Worm (Caenorhabditis elegans): ENCODE measurements around the gene flp-15.

DNA sequence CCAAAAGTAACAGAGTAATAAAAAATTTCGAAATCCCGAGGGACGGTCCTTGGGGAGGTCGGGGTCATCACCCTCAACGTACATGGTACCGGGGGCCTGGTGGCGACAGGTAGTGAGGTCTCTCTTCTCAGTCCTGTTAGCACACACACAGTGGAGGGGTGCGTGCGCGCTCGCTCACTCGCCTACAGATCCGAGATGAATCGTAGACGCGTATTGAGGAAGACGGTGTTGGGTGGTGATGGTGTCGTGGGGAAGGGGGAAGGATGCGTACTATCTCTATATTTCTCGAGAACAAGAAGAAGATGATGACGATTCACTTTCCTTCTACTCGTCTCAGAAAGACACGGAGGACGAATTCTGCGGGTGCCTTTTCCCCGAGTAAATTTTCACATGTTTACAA is 46.2 kb upstream of the flp-15 start:
- no peak for TF ChIP-seq ceh-39 (tag; optimal IDR thresholded peaks at IDR 0.05)
- TF ChIP-seq mab-5 (tag; optimal IDR thresholded peaks at IDR 0.05): no peak
- no peak for TF ChIP-seq flh-1 (GFP tag; optimal IDR thresholded peaks at IDR 0.05)
- no peak for TF ChIP-seq nhr-28 (tag; optimal IDR thresholded peaks at IDR 0.05)
- TF ChIP-seq lin-13 (tag; optimal IDR thresholded peaks at IDR 0.05): no peak
- TF ChIP-seq bed-3 (GFP tag; optimal IDR thresholded peaks at IDR 0.05): no peak
- no peak for TF ChIP-seq blmp-1 (tag; optimal IDR thresholded peaks at IDR 0.05)
- no peak for TF ChIP-seq ztf-11 (tag; optimal IDR thresholded peaks at IDR 0.05)
- no peak for TF ChIP-seq unc-120 (tag; optimal IDR thresholded peaks at IDR 0.05; ENCODE audit: poor library complexity, severe bottlenecking)
- TF ChIP-seq ces-1 (GFP tag; optimal IDR thresholded peaks at IDR 0.05): no peak
- no peak for TF ChIP-seq mep-1 (tag; optimal IDR thresholded peaks at IDR 0.05)
- no peak for TF ChIP-seq tbx-8 (GFP tag; optimal IDR thresholded peaks at IDR 0.05)
- TF ChIP-seq nhr-237 (tag; optimal IDR thresholded peaks at IDR 0.05): no peak
- no peak for TF ChIP-seq snpc-4 (tag; optimal IDR thresholded peaks at IDR 0.05)

All from whole organism, mixed stage, embryonic.